Fruit fly (Drosophila melanogaster): Measurements from ENCODE around the gene Archease.
A peak's percentile ranks its signal among the peaks of the same experiment; 100 is the strongest.

Gene Archease

dm6 chr3R:21652891-21653394 is 9.8 kb downstream of the Archease start (continued):
- TF ChIP-seq Trl (optimal IDR thresholded peaks at IDR 0.05) = peak in 1 of 2 experiments; percentile 11
- TF ChIP-seq Trl (GFP tag; optimal IDR thresholded peaks at IDR 0.05) = no peak
- no peak for TF ChIP-seq vnd (GFP tag; IDR thresholded peaks at IDR 0.05; ENCODE audit: partially characterized antibody)
- no peak for TF ChIP-seq CG10565 (GFP tag; optimal IDR thresholded peaks at IDR 0.05)
- no peak for TF ChIP-seq HLH3B (GFP tag; IDR thresholded peaks at IDR 0.05)
- no peak for TF ChIP-seq pros (GFP tag; optimal IDR thresholded peaks at IDR 0.05)
- no peak for TF ChIP-seq CG1602 (GFP tag; optimal IDR thresholded peaks at IDR 0.05)
- TF ChIP-seq CG8281 (tag; optimal IDR thresholded peaks at IDR 0.05) = no peak
- no peak for TF ChIP-seq CG10462 (GFP tag; optimal IDR thresholded peaks at IDR 0.05)
- peak; percentile 33 for TF ChIP-seq sens (GFP tag)
- no peak for TF ChIP-seq H15 (GFP tag; IDR thresholded peaks at IDR 0.05)
- no peak for TF ChIP-seq otp (GFP tag; IDR thresholded peaks at IDR 0.05)
- no peak for TF ChIP-seq hbn (GFP tag; IDR thresholded peaks at IDR 0.05; ENCODE audit: partially characterized antibody)
- TF ChIP-seq Dip3 (GFP tag; optimal IDR thresholded peaks at IDR 0.05) = no peak
- no peak for TF ChIP-seq corto (GFP tag; optimal IDR thresholded peaks at IDR 0.05)
- TF ChIP-seq Drgx (GFP tag; IDR thresholded peaks at IDR 0.05) = peak; percentile 53; the same call in 1 of the 2 replicates
- no peak for TF ChIP-seq Hr39 (optimal IDR thresholded peaks at IDR 0.05)
- TF ChIP-seq Hr78 (GFP tag; optimal IDR thresholded peaks at IDR 0.05) = no peak
- TF ChIP-seq chinmo (GFP tag; IDR thresholded peaks at IDR 0.05; ENCODE audit: partially characterized antibody) = 0 out of 4 replicates have a peak, but pooled peaks have one; percentile 7
- no peak for TF ChIP-seq C15 (GFP tag; IDR thresholded peaks at IDR 0.05)
- no peak for TF ChIP-seq gfzf (GFP tag; optimal IDR thresholded peaks at IDR 0.05)
- TF ChIP-seq Side (GFP tag; optimal IDR thresholded peaks at IDR 0.05) = no peak
- no peak for TF ChIP-seq CG10654 (GFP tag; optimal IDR thresholded peaks at IDR 0.05)
- no peak for TF ChIP-seq CG4328 (GFP tag; optimal IDR thresholded peaks at IDR 0.05)
- TF ChIP-seq jumu (GFP tag; optimal IDR thresholded peaks at IDR 0.05) = no peak
- TF ChIP-seq CG31388 (GFP tag; optimal IDR thresholded peaks at IDR 0.05) = no peak
- no peak for TF ChIP-seq CG4820 (GFP tag; optimal IDR thresholded peaks at IDR 0.05)
- no peak for TF ChIP-seq sqz (GFP tag; optimal IDR thresholded peaks at IDR 0.05)
- no peak for TF ChIP-seq mld (GFP tag; IDR thresholded peaks at IDR 0.05; ENCODE audit: partially characterized antibody)
- TF ChIP-seq CG2129 (GFP tag; IDR thresholded peaks at IDR 0.05; ENCODE audit: partially characterized antibody) = no peak
- no peak for TF ChIP-seq cas (GFP tag; IDR thresholded peaks at IDR 0.05)
- no peak for TF ChIP-seq CG31365 (tag; optimal IDR thresholded peaks at IDR 0.05)
- no peak for TF ChIP-seq Chrac-16 (GFP tag; optimal IDR thresholded peaks at IDR 0.05)
- no peak for TF ChIP-seq MESR4 (GFP tag; optimal IDR thresholded peaks at IDR 0.05)
- TF ChIP-seq Usf (GFP tag; optimal IDR thresholded peaks at IDR 0.05) = no peak

DNA sequence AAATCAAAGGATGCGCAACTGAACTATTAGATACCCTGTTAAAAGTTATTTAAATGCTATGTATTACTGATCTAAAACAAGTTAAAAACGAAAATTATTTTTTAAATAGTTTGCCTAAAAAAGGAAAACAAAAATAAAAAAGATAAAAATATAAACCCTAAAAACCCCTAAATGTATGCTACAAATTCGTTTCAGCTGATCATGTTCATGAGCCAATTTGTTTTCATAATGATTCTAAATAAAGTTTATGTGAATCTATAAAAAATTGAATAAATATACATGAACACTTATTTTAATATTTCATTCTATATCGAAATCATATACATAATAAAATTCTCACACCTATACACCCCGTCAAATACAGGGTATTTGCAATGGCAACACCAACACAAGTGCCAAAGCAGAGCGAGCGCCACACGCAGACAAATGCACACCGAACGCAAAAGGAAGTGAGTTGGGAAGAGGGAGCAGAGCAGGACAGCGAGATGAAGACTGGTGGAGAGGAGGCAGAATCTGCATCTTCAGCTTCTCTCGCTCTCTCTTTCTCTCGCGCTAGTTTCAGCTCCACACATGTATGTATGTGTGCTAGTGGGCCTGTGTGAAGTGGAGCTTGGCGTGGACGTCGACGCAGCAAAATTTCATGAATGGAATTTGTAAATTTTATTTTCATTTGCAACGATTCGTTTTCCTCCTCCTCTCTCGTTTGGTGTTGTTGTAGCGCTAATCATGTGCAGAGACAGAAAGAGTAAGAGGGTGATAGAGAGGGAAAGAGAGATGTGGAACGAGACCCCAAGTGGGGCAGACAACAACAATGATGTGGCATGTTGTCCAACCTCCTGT is 11.5 kb downstream of the Archease start:
- TF ChIP-seq ken (GFP tag; IDR thresholded peaks at IDR 0.05) (no peak), CG2120 (GFP tag; optimal IDR thresholded peaks at IDR 0.05) (no peak), nom (GFP tag; optimal IDR thresholded peaks at IDR 0.05) (peak; percentile 78), hkb (optimal IDR thresholded peaks at IDR 0.05) (no peak), hkb (GFP tag; IDR thresholded peaks at IDR 0.05) (0 out of 2 replicates have a peak, but pooled peaks have one; percentile 14), GATAe (GFP tag; conservative IDR thresholded peaks at IDR 0.05) (no peak), CG13624 (GFP tag; optimal IDR thresholded peaks at IDR 0.05) (no peak), wor (GFP tag; IDR thresholded peaks at IDR 0.05) (no peak), E2f1 (GFP tag; IDR thresholded peaks at IDR 0.05) (no peak), CG14710 (tag; optimal IDR thresholded peaks at IDR 0.05) (peak; percentile 42), Aef1 (GFP tag; IDR thresholded peaks at IDR 0.05) (no peak), chinmo (GFP tag; IDR thresholded peaks at IDR 0.05; ENCODE audit: partially characterized antibody) (no peak), Trl (optimal IDR thresholded peaks at IDR 0.05) (peak; percentile 12 to 40), Trl (GFP tag; optimal IDR thresholded peaks at IDR 0.05) (no peak), slou (GFP tag; optimal IDR thresholded peaks at IDR 0.05) (no peak), CG10267 (tag; optimal IDR thresholded peaks at IDR 0.05) (peak; percentile 43), HLH4C (GFP tag; IDR thresholded peaks at IDR 0.05; ENCODE audit: partially characterized antibody) (no peak), CG4424 (GFP tag; optimal IDR thresholded peaks at IDR 0.05) (peak; percentile 46), gt (GFP tag; IDR thresholded peaks at IDR 0.05) (no peak)
